Worm (Caenorhabditis elegans) whole organism, L3 larva: ENCODE results near the gene lurp-2.

Experiments
- R02D3.7 ChIP-seq: fragments of 150-350 bp; optimal IDR thresholded peaks from 2 replicates; lab custom pipeline; 2014; ENCODE audit warnings: missing biosample characterization, missing genetic modification characterization
- ZK546.5 ChIP-seq: sonication (generic microtip); optimal IDR thresholded peaks from 2 replicates; lab custom pipeline; 2017; ENCODE audit warnings: missing biosample characterization, missing genetic modification characterization
- aly-2 ChIP-seq: fragments of 150-350 bp; optimal IDR thresholded peaks from 2 replicates; lab custom pipeline; 2014; ENCODE audit warnings: missing biosample characterization, missing genetic modification characterization
- ama-1 ChIP-seq: fragments of 150-350 bp; optimal IDR thresholded peaks from 2 replicates; lab custom pipeline; 2018
- ceh-16 ChIP-seq: sonication (generic microtip); optimal IDR thresholded peaks from 2 replicates; lab custom pipeline; 2017; ENCODE audit warnings: missing biosample characterization, missing genetic modification characterization
- ceh-82 ChIP-seq: fragments of 150-350 bp; optimal IDR thresholded peaks from 2 replicates; lab custom pipeline; 2014; ENCODE audit warnings: missing biosample characterization, missing genetic modification characterization
- daf-12 ChIP-seq: fragments of 150-350 bp; optimal IDR thresholded peaks from 2 replicates; lab custom pipeline; 2014; ENCODE audit warnings: missing biosample characterization, missing genetic modification reagents, missing genetic modification characterization
- egl-27 ChIP-seq: sonication (generic microtip); optimal IDR thresholded peaks from 4 replicates; lab custom pipeline; 2017; ENCODE audit warnings: missing biosample characterization, missing genetic modification reagents, missing genetic modification characterization
- egl-5 ChIP-seq: fragments of 150-350 bp; optimal IDR thresholded peaks from 2 replicates; lab custom pipeline; 2017; ENCODE audit warnings: missing biosample characterization, missing genetic modification reagents, missing genetic modification characterization, inconsistent platforms
- elt-1 ChIP-seq: fragments of 150-350 bp; optimal IDR thresholded peaks from 2 replicates; lab custom pipeline; 2014; ENCODE audit warnings: missing biosample characterization, missing genetic modification characterization
- elt-2 ChIP-seq: sonication (generic microtip); optimal IDR thresholded peaks from 2 replicates; lab custom pipeline; 2016; ENCODE audit warnings: missing genetic modification reagents, mild to moderate bottlenecking, missing genetic modification characterization, missing compliant biosample characterization
- elt-3 ChIP-seq, 3 experiments: fragments of 150-350 bp in 1 of 3; sonication (generic microtip) in 2 of 3; optimal IDR thresholded peaks; 2 replicates in 2 of 3; 4 replicates in 1 of 3; lab custom pipeline; 2014 to 2017; ENCODE audit warnings: missing biosample characterization in 3 of 3, missing genetic modification characterization in 3 of 3
- eor-1 ChIP-seq, 2 experiments: fragments of 150-350 bp; optimal IDR thresholded peaks; 2 replicates each; lab custom pipeline; 2014 to 2018; ENCODE audit warnings: missing biosample characterization in 2 of 2, missing genetic modification characterization in 2 of 2
- fos-1 ChIP-seq: fragments of 150-350 bp; optimal IDR thresholded peaks from 2 replicates; lab custom pipeline; 2014; ENCODE audit warnings: missing biosample characterization, missing genetic modification characterization
- hmg-11 ChIP-seq: sonication (generic microtip); optimal IDR thresholded peaks from 2 replicates; lab custom pipeline; 2016; ENCODE audit warnings: missing genetic modification characterization, missing compliant biosample characterization
- jun-1 ChIP-seq: fragments of 150-350 bp; optimal IDR thresholded peaks from 2 replicates; lab custom pipeline; 2014; ENCODE audit warnings: missing biosample characterization, missing genetic modification reagents, missing genetic modification characterization
- lin-15B ChIP-seq: fragments of 150-350 bp; optimal IDR thresholded peaks from 2 replicates; lab custom pipeline; 2014; ENCODE audit warnings: missing biosample characterization, missing genetic modification characterization
- lin-39 ChIP-seq: fragments of 150-350 bp; optimal IDR thresholded peaks from 2 replicates; lab custom pipeline; 2018; ENCODE audit warnings: missing biosample characterization, missing genetic modification reagents, missing genetic modification characterization
- lsy-12 ChIP-seq: sonication (generic microtip); optimal IDR thresholded peaks from 2 replicates; lab custom pipeline; 2016; ENCODE audit warnings: mild to moderate bottlenecking, missing genetic modification characterization, missing compliant biosample characterization
- mml-1 ChIP-seq: fragments of 150-350 bp; sonication (generic microtip); optimal IDR thresholded peaks from 3 replicates; lab custom pipeline; 2014; ENCODE audit warnings: missing biosample characterization, missing genetic modification characterization
- nfya-1 ChIP-seq: sonication (generic microtip); optimal IDR thresholded peaks from 2 replicates; lab custom pipeline; 2017; ENCODE audit warnings: missing genetic modification characterization, mild to moderate bottlenecking, missing compliant biosample characterization, antibody characterized with exemption, moderate library complexity; ENCODE audit not compliant: insufficient read depth
- nhr-11 ChIP-seq: fragments of 150-350 bp; optimal IDR thresholded peaks from 2 replicates; lab custom pipeline; 2014; ENCODE audit warnings: missing biosample characterization, missing genetic modification characterization
- nhr-12 ChIP-seq: fragments of 150-350 bp; optimal IDR thresholded peaks from 2 replicates; lab custom pipeline; 2014; ENCODE audit warnings: missing biosample characterization, missing genetic modification characterization
- nhr-23 ChIP-seq: fragments of 150-350 bp; optimal IDR thresholded peaks from 2 replicates; lab custom pipeline; 2014; ENCODE audit warnings: missing biosample characterization, missing genetic modification reagents, missing genetic modification characterization
- nhr-237 ChIP-seq: fragments of 150-350 bp; optimal IDR thresholded peaks from 2 replicates; lab custom pipeline; 2014; ENCODE audit warnings: missing biosample characterization, missing genetic modification characterization
- nhr-25 ChIP-seq: sonication (generic microtip); optimal IDR thresholded peaks from 2 replicates; lab custom pipeline; 2017; ENCODE audit warnings: missing biosample characterization, missing genetic modification characterization
- nhr-28 ChIP-seq: fragments of 150-350 bp; optimal IDR thresholded peaks from 2 replicates; lab custom pipeline; 2014; ENCODE audit warnings: missing biosample characterization, missing genetic modification characterization
- nhr-43 ChIP-seq: sonication (generic microtip); optimal IDR thresholded peaks from 2 replicates; lab custom pipeline; 2016; ENCODE audit warnings: mild to moderate bottlenecking, missing genetic modification characterization, missing compliant biosample characterization; ENCODE audit not compliant: poor library complexity, severe bottlenecking
- nhr-76 ChIP-seq: fragments of 150-350 bp; sonication (generic microtip); optimal IDR thresholded peaks from 5 replicates; lab custom pipeline; 2014; ENCODE audit warnings: missing biosample characterization, missing genetic modification characterization
- nhr-77 ChIP-seq: fragments of 150-350 bp; optimal IDR thresholded peaks from 2 replicates; lab custom pipeline; 2014; ENCODE audit warnings: missing biosample characterization, missing genetic modification characterization
- pha-4 ChIP-seq: fragments of 150-350 bp; optimal IDR thresholded peaks from 2 replicates; lab custom pipeline; 2014; ENCODE audit warnings: missing biosample characterization, missing genetic modification reagents, missing genetic modification characterization
- pqm-1 ChIP-seq: fragments of 150-350 bp; optimal IDR thresholded peaks from 2 replicates; lab custom pipeline; 2017; ENCODE audit warnings: missing biosample characterization, missing genetic modification characterization, inconsistent platforms
- skn-1 ChIP-seq: fragments of 150-350 bp; optimal IDR thresholded peaks from 2 replicates; lab custom pipeline; 2014; ENCODE audit warnings: missing biosample characterization, missing genetic modification characterization
- snpc-4 ChIP-seq: fragments of 150-350 bp; optimal IDR thresholded peaks from 2 replicates; lab custom pipeline; 2014; ENCODE audit warnings: missing biosample characterization, missing genetic modification characterization
- tbx-2 ChIP-seq: sonication (generic microtip); optimal IDR thresholded peaks from 2 replicates; lab custom pipeline; 2016; ENCODE audit warnings: mild to moderate bottlenecking, missing genetic modification characterization, missing compliant biosample characterization
- unc-39 ChIP-seq: sonication (generic microtip); optimal IDR thresholded peaks from 4 replicates; lab custom pipeline; 2017; ENCODE audit warnings: missing biosample characterization, missing genetic modification characterization
- unc-62 ChIP-seq: fragments of 150-350 bp; sonication (generic microtip); optimal IDR thresholded peaks from 4 replicates; lab custom pipeline; 2014; ENCODE audit warnings: missing biosample characterization, missing genetic modification reagents, missing genetic modification characterization
- zag-1 ChIP-seq: fragments of 150-350 bp; optimal IDR thresholded peaks from 2 replicates; lab custom pipeline; 2014; ENCODE audit warnings: missing biosample characterization, missing genetic modification characterization
- ztf-11 ChIP-seq: fragments of 150-350 bp; optimal IDR thresholded peaks from 2 replicates; lab custom pipeline; 2014; ENCODE audit warnings: missing biosample characterization, missing genetic modification characterization

Gene lurp-2

ce11 chrV:13416076-13416475, 37.4 kb upstream of the lurp-2 start:
- no peak for TF ChIP-seq fos-1
- TF ChIP-seq elt-3 (tag; optimal IDR thresholded peaks at IDR 0.05; lab: Kevin White, UChicago) = no peak
- no peak for TF ChIP-seq unc-39 (tag; lab: Kevin White, UChicago)
- no peak for TF ChIP-seq elt-1 (tag; lab: Kevin White, UChicago)
- TF ChIP-seq unc-62 (GFP tag; lab: Kevin White, UChicago) = no peak
- peak; percentile 79 for TF ChIP-seq nhr-77
- TF ChIP-seq snpc-4 (tag; lab: Kevin White, UChicago) = no peak
- no peak for TF ChIP-seq eor-1 (tag; optimal IDR thresholded peaks at IDR 0.05; lab: Kevin White, UChicago)
- TF ChIP-seq R02D3.7 (tag; lab: Kevin White, UChicago) = no peak
- TF ChIP-seq zag-1 = no peak
- TF ChIP-seq lin-15B (tag; lab: Kevin White, UChicago) = no peak
- no peak for TF ChIP-seq aly-2 (tag; lab: Kevin White, UChicago)
- TF ChIP-seq jun-1 (tag; lab: Kevin White, UChicago) = no peak
- no peak for TF ChIP-seq nhr-28 (tag; lab: Kevin White, UChicago)
- TF ChIP-seq nhr-23 = no peak
- no peak for TF ChIP-seq daf-12
- no peak for TF ChIP-seq pha-4 (tag; lab: Kevin White, UChicago)
- TF ChIP-seq tbx-2 (tag; lab: Kevin White, UChicago) = no peak
- no peak for TF ChIP-seq pqm-1 (tag; lab: Kevin White, UChicago)
- no peak for TF ChIP-seq nhr-11 (tag; lab: Kevin White, UChicago)
- TF ChIP-seq lin-39 (tag; lab: Kevin White, UChicago) = no peak
- TF ChIP-seq egl-27 (tag; lab: Kevin White, UChicago) = no peak
- no peak for TF ChIP-seq nhr-237 (tag; lab: Kevin White, UChicago)
- TF ChIP-seq nhr-25 (tag; lab: Kevin White, UChicago) = peak; percentile 4
- TF ChIP-seq ceh-82 (tag; lab: Kevin White, UChicago) = peak; percentile 39
- no peak for TF ChIP-seq nhr-76 (tag; lab: Kevin White, UChicago)
- TF ChIP-seq nhr-43 = peak; percentile 46
- no peak for TF ChIP-seq ama-1
- no peak for TF ChIP-seq ztf-11 (tag; lab: Kevin White, UChicago)
- no peak for TF ChIP-seq hmg-11 (tag; lab: Kevin White, UChicago)
- TF ChIP-seq nfya-1 (tag; lab: Kevin White, UChicago) = no peak
- TF ChIP-seq, all 47 proteins: peak for 4

DNA sequence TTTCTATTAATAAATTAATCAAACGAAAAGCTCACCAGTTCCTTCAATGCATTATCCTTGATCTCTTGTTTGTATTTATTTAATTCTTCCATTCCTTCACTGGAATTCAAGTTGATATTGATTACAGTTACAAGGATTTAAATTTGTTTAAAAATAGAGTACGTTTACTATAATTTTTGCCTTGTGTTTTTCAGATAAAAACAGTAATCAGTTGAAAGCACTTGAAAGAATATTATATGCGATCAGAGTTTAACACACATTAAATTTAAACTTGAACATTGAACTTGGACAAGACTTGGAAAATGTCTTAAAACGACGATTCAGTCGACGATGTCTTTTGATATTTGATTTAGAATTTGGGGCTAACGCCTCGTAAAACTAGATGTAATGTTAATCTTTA, 35.9 kb upstream of the lurp-2 start, which contains the start of gene F53F1.6:
Gene F53F1.6 (minus strand): TSS at position 101 of the 400 bp plus-strand sequence.
- no peak for TF ChIP-seq ceh-16 (tag; lab: Kevin White, UChicago)
- no peak for TF ChIP-seq lsy-12 (tag; lab: Kevin White, UChicago)
- no peak for TF ChIP-seq mml-1 (tag; lab: Kevin White, UChicago)
- TF ChIP-seq nhr-76 (tag; lab: Kevin White, UChicago) = no peak
- no peak for TF ChIP-seq egl-5 (tag; lab: Kevin White, UChicago)
- TF ChIP-seq nhr-12 = no peak
- TF ChIP-seq nhr-28 (tag; lab: Kevin White, UChicago) = no peak
- no peak for TF ChIP-seq tbx-2 (tag; lab: Kevin White, UChicago)
- no peak for TF ChIP-seq lin-39 (tag; lab: Kevin White, UChicago)
- no peak for TF ChIP-seq nhr-43
- TF ChIP-seq elt-3 (tag; optimal IDR thresholded peaks at IDR 0.05; lab: Kevin White, UChicago) = no peak
- TF ChIP-seq skn-1 (tag; lab: Kevin White, UChicago) = no peak
- no peak for TF ChIP-seq ama-1
- TF ChIP-seq ZK546.5 = no peak

DNA sequence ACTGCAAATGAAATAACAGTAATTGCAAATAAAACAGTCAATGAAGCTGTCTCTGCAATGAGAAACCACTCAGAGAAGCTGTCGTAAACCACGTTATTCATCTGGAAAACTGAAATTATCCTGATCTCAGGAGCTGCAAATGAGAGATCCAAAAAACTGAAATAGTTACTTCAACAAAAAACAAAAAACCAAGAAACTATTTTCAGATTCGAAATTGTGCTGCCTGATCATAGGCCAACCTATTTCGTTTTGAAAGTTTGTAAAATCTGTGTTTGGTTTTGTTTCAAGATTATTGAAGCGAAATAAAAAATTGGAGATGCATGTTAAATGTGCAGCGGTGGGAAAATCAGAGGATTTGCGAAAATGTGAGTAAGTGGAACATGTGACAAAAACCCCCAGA, 32.8 kb upstream of the lurp-2 start, which contains the start of gene srv-8:
Gene srv-8 (minus strand): TSS at position 101 of the 400 bp plus-strand sequence.
- no peak for TF ChIP-seq aly-2 (tag; lab: Kevin White, UChicago)
- TF ChIP-seq, all 47 proteins: peak for 0

- TF ChIP-seq jun-1 (tag; lab: Kevin White, UChicago) (peak; percentile 18), mml-1 (tag; lab: Kevin White, UChicago) (no peak), elt-2 (tag; lab: Kevin White, UChicago) (peak; percentile 91), pqm-1 (tag; lab: Kevin White, UChicago) (peak; percentile 96)
These were observed 31.7 kb upstream of the lurp-2 start for ce11 chrV:13421697-13422096.
